Worm (Caenorhabditis elegans) whole organism, L2 larva: ENCODE data around the gene Y40A1A.3.

Experiments used
- F13H6.1 ChIP-seq: sonication (generic microtip); optimal IDR thresholded peaks from 2 replicates; lab custom pipeline; 2016; ENCODE audit warnings: missing genetic modification characterization, missing compliant biosample characterization
- R02D3.7 ChIP-seq: fragments of 150-350 bp; optimal IDR thresholded peaks from 2 replicates; lab custom pipeline; 2014; ENCODE audit warnings: missing biosample characterization, missing genetic modification characterization
- Y55F3AM.14 ChIP-seq: fragments of 200-800 bp; sonication (Bioruptor generic); optimal IDR thresholded peaks from 2 replicates; lab custom pipeline; 2018; ENCODE audit warnings: mild to moderate bottlenecking, missing genetic modification characterization, missing compliant biosample characterization
- ZK546.5 ChIP-seq: sonication (generic microtip); optimal IDR thresholded peaks from 2 replicates; lab custom pipeline; 2017; ENCODE audit warnings: missing biosample characterization, missing genetic modification characterization
- alr-1 ChIP-seq: fragments of 150-350 bp; optimal IDR thresholded peaks from 2 replicates; lab custom pipeline; 2014; ENCODE audit warnings: missing biosample characterization, missing genetic modification characterization
- aly-2 ChIP-seq: fragments of 150-350 bp; optimal IDR thresholded peaks from 2 replicates; lab custom pipeline; 2014; ENCODE audit warnings: missing biosample characterization, missing genetic modification characterization
- ama-1 ChIP-seq: fragments of 150-350 bp; optimal IDR thresholded peaks from 2 replicates; lab custom pipeline; 2018; ENCODE audit warnings: inconsistent platforms
- blmp-1 ChIP-seq: sonication (generic microtip); optimal IDR thresholded peaks from 2 replicates; lab custom pipeline; 2017; ENCODE audit warnings: missing genetic modification characterization, mild to moderate bottlenecking, missing compliant biosample characterization, antibody characterized with exemption, moderate library complexity; ENCODE audit not compliant: insufficient read depth
- ceh-16 ChIP-seq: fragments of 150-350 bp; optimal IDR thresholded peaks from 2 replicates; lab custom pipeline; 2014; ENCODE audit warnings: missing biosample characterization, missing genetic modification characterization
- ceh-82 ChIP-seq: fragments of 150-350 bp; optimal IDR thresholded peaks from 2 replicates; lab custom pipeline; 2014; ENCODE audit warnings: missing biosample characterization, missing genetic modification characterization
- crh-2 ChIP-seq: sonication (generic microtip); optimal IDR thresholded peaks from 2 replicates; lab custom pipeline; 2017; ENCODE audit warnings: missing biosample characterization, missing genetic modification characterization
- dmd-4 ChIP-seq: sonication (generic microtip); optimal IDR thresholded peaks from 2 replicates; lab custom pipeline; 2017; ENCODE audit warnings: missing biosample characterization, missing genetic modification characterization
- egl-27 ChIP-seq: sonication (generic microtip); optimal IDR thresholded peaks from 3 replicates; lab custom pipeline; 2017; ENCODE audit warnings: missing biosample characterization, missing genetic modification reagents, missing genetic modification characterization
- elt-1 ChIP-seq: fragments of 150-350 bp; optimal IDR thresholded peaks from 2 replicates; lab custom pipeline; 2014; ENCODE audit warnings: missing biosample characterization, missing genetic modification characterization
- elt-3 ChIP-seq: sonication (generic microtip); optimal IDR thresholded peaks from 2 replicates; lab custom pipeline; 2017; ENCODE audit warnings: missing biosample characterization, missing genetic modification characterization
- fos-1 ChIP-seq: fragments of 150-350 bp; optimal IDR thresholded peaks from 2 replicates; lab custom pipeline; 2014; ENCODE audit warnings: missing biosample characterization, missing genetic modification characterization
- gmeb-1 ChIP-seq: fragments of 150-350 bp; optimal IDR thresholded peaks from 2 replicates; lab custom pipeline; 2014; ENCODE audit warnings: missing biosample characterization, missing genetic modification characterization
- lin-11 ChIP-seq: fragments of 150-350 bp; sonication (generic microtip); optimal IDR thresholded peaks from 2 replicates; lab custom pipeline; 2014; ENCODE audit warnings: missing biosample characterization, missing genetic modification characterization, inconsistent platforms, mixed read lengths
- lin-13 ChIP-seq: fragments of 150-350 bp; optimal IDR thresholded peaks from 2 replicates; lab custom pipeline; 2014; ENCODE audit warnings: missing biosample characterization, missing genetic modification reagents, missing genetic modification characterization
- lin-39 ChIP-seq: fragments of 150-350 bp; optimal IDR thresholded peaks from 2 replicates; lab custom pipeline; 2014; ENCODE audit warnings: missing biosample characterization, missing genetic modification reagents, missing genetic modification characterization
- mab-5 ChIP-seq: fragments of 150-350 bp; optimal IDR thresholded peaks from 2 replicates; lab custom pipeline; 2014; ENCODE audit warnings: missing biosample characterization, missing genetic modification characterization
- mbf-1 ChIP-seq: sonication (generic microtip); optimal IDR thresholded peaks from 2 replicates; lab custom pipeline; 2017; ENCODE audit warnings: missing biosample characterization, missing genetic modification characterization
- mdl-1 ChIP-seq, 2 experiments: fragments of 150-350 bp in 1 of 2; sonication (generic microtip) in 1 of 2; optimal IDR thresholded peaks; 2 replicates each; lab custom pipeline; 2017; ENCODE audit warnings: missing biosample characterization in 2 of 2, missing genetic modification characterization in 2 of 2
- nhr-10 ChIP-seq: sonication (generic microtip); optimal IDR thresholded peaks from 2 replicates; lab custom pipeline; 2017; ENCODE audit warnings: missing biosample characterization, missing genetic modification characterization
- nhr-11 ChIP-seq: fragments of 150-350 bp; optimal IDR thresholded peaks from 2 replicates; lab custom pipeline; 2014; ENCODE audit warnings: missing biosample characterization, missing genetic modification characterization
- nhr-12 ChIP-seq: fragments of 150-350 bp; optimal IDR thresholded peaks from 2 replicates; lab custom pipeline; 2014; ENCODE audit warnings: missing biosample characterization, missing genetic modification characterization
- nhr-129 ChIP-seq: fragments of 150-350 bp; optimal IDR thresholded peaks from 2 replicates; lab custom pipeline; 2014; ENCODE audit warnings: missing biosample characterization, missing genetic modification characterization
- nhr-21 ChIP-seq: fragments of 150-350 bp; optimal IDR thresholded peaks from 2 replicates; lab custom pipeline; 2014; ENCODE audit warnings: missing biosample characterization, missing genetic modification characterization
- nhr-23 ChIP-seq: fragments of 150-350 bp; optimal IDR thresholded peaks from 2 replicates; lab custom pipeline; 2014; ENCODE audit warnings: missing biosample characterization, missing genetic modification reagents, missing genetic modification characterization
- nhr-237 ChIP-seq: fragments of 150-350 bp; optimal IDR thresholded peaks from 2 replicates; lab custom pipeline; 2014; ENCODE audit warnings: missing biosample characterization, missing genetic modification characterization
- nhr-6 ChIP-seq: fragments of 150-350 bp; optimal IDR thresholded peaks from 2 replicates; lab custom pipeline; 2014; ENCODE audit warnings: missing biosample characterization, missing genetic modification characterization
- nhr-77 ChIP-seq: fragments of 150-350 bp; optimal IDR thresholded peaks from 2 replicates; lab custom pipeline; 2014; ENCODE audit warnings: missing biosample characterization, missing genetic modification characterization
- sem-4 ChIP-seq: fragments of 150-350 bp; optimal IDR thresholded peaks from 2 replicates; lab custom pipeline; 2014; ENCODE audit warnings: missing biosample characterization, missing genetic modification reagents, missing genetic modification characterization
- skn-1 ChIP-seq: sonication (generic microtip); optimal IDR thresholded peaks from 2 replicates; lab custom pipeline; 2017; ENCODE audit warnings: missing biosample characterization, missing genetic modification characterization
- sma-3 ChIP-seq: sonication (generic microtip); optimal IDR thresholded peaks from 2 replicates; lab custom pipeline; 2016; ENCODE audit warnings: missing genetic modification reagents, missing genetic modification characterization, missing compliant biosample characterization
- sma-9 ChIP-seq, 2 experiments: fragments of 150-350 bp in 1 of 2; sonication (generic microtip) in 1 of 2; optimal IDR thresholded peaks; 2 replicates each; lab custom pipeline; 2014 to 2016; ENCODE audit warnings: missing genetic modification characterization in 2 of 2, mild to moderate bottlenecking in 1 of 2, missing biosample characterization in 1 of 2, missing compliant biosample characterization in 1 of 2, missing genetic modification reagents in 1 of 2, moderate library complexity in 1 of 2
- snpc-4 ChIP-seq: fragments of 150-350 bp; optimal IDR thresholded peaks from 2 replicates; lab custom pipeline; 2014; ENCODE audit warnings: missing biosample characterization, missing genetic modification characterization
- unc-39 ChIP-seq: fragments of 150-350 bp; optimal IDR thresholded peaks from 2 replicates; lab custom pipeline; 2014; ENCODE audit warnings: missing biosample characterization, missing genetic modification characterization
- unc-55 ChIP-seq: fragments of 150-350 bp; sonication (generic microtip); optimal IDR thresholded peaks from 3 replicates; lab custom pipeline; 2014; ENCODE audit warnings: missing biosample characterization, missing genetic modification reagents, missing genetic modification characterization
- unc-62 ChIP-seq: fragments of 150-350 bp; optimal IDR thresholded peaks from 2 replicates; lab custom pipeline; 2014; ENCODE audit warnings: missing biosample characterization, missing genetic modification reagents, missing genetic modification characterization
- zag-1 ChIP-seq: fragments of 150-350 bp; optimal IDR thresholded peaks from 2 replicates; lab custom pipeline; 2014; ENCODE audit warnings: missing biosample characterization, missing genetic modification characterization
- ztf-4 ChIP-seq: fragments of 150-350 bp; optimal IDR thresholded peaks from 2 replicates; lab custom pipeline; 2014; ENCODE audit warnings: missing biosample characterization, missing genetic modification characterization

Y40A1A.3 gene

ce11 chrX:1964828-1965227, 33.0 kb downstream of the Y40A1A.3 start (continued):
- TF ChIP-seq lin-39 (tag; lab: Kevin White, UChicago): no peak
- no peak for TF ChIP-seq nhr-23 (tag; lab: Kevin White, UChicago)
- TF ChIP-seq R02D3.7 (tag; lab: Kevin White, UChicago): no peak
- TF ChIP-seq F13H6.1: peak; percentile 46
- TF ChIP-seq Y55F3AM.14 (GFP tag; lab: Kevin White, UChicago): no peak
- TF ChIP-seq skn-1 (tag; lab: Kevin White, UChicago): no peak
- TF ChIP-seq crh-2 (tag; lab: Kevin White, UChicago): no peak
- peak; percentile 81 for TF ChIP-seq nhr-129
- peak; percentile 27 for TF ChIP-seq gmeb-1 (tag; lab: Kevin White, UChicago)
- TF ChIP-seq elt-3 (tag; lab: Kevin White, UChicago): no peak

ce11 chrX:1964411-1964810, 33.4 kb downstream of the Y40A1A.3 start:
- TF ChIP-seq ZK546.5 (tag; lab: Kevin White, UChicago) (no peak), lin-13 (GFP tag; lab: Kevin White, UChicago) (no peak), snpc-4 (tag; lab: Kevin White, UChicago) (no peak), blmp-1 (tag; lab: Kevin White, UChicago) (no peak), nhr-77 (tag; lab: Kevin White, UChicago) (no peak), nhr-237 (no peak), nhr-10 (no peak), zag-1 (tag; lab: Kevin White, UChicago) (no peak), nhr-21 (tag; lab: Kevin White, UChicago) (no peak), lin-11 (no peak), elt-3 (tag; lab: Kevin White, UChicago) (no peak), gmeb-1 (tag; lab: Kevin White, UChicago) (no peak), unc-55 (GFP tag; lab: Kevin White, UChicago) (no peak), ceh-16 (no peak), nhr-6 (tag; lab: Kevin White, UChicago) (no peak), nhr-129 (no peak), sem-4 (tag; lab: Kevin White, UChicago) (no peak), Y55F3AM.14 (GFP tag; lab: Kevin White, UChicago) (no peak), dmd-4 (no peak), crh-2 (tag; lab: Kevin White, UChicago) (no peak)

ce11 chrX:1962273-1962672, 35.6 kb downstream of the Y40A1A.3 start, which contains the start of gene F52D2.7:
Gene F52D2.7 (plus strand): TSS chrX:1962573.
- TF ChIP-seq mbf-1 (tag; lab: Kevin White, UChicago) (no peak), elt-1 (no peak), zag-1 (tag; lab: Kevin White, UChicago) (no peak), mdl-1 (tag; optimal IDR thresholded peaks at IDR 0.05; lab: Kevin White, UChicago) (no peak), skn-1 (tag; lab: Kevin White, UChicago) (no peak), ceh-16 (no peak), nhr-77 (tag; lab: Kevin White, UChicago) (no peak), nhr-129 (no peak), alr-1 (tag; lab: Kevin White, UChicago) (no peak), nhr-237 (no peak), sma-3 (no peak), nhr-6 (tag; lab: Kevin White, UChicago) (no peak), gmeb-1 (tag; lab: Kevin White, UChicago) (no peak), nhr-23 (tag; lab: Kevin White, UChicago) (no peak), unc-55 (GFP tag; lab: Kevin White, UChicago) (no peak), fos-1 (no peak), ama-1 (lab: Kevin White, UChicago) (no peak)

ce11 chrX:1960895-1961715, 36.7 kb downstream of the Y40A1A.3 start:
- TF ChIP-seq aly-2 (tag; lab: Kevin White, UChicago) (no peak), sma-3 (peak; percentile 8), mab-5 (tag; lab: Kevin White, UChicago) (no peak), gmeb-1 (tag; lab: Kevin White, UChicago) (peak; percentile 7), alr-1 (tag; lab: Kevin White, UChicago) (no peak), lin-11 (no peak), nhr-10 (no peak), nhr-6 (tag; lab: Kevin White, UChicago) (no peak), ama-1 (lab: Kevin White, UChicago) (no peak), sma-9 (GFP tag; optimal IDR thresholded peaks at IDR 0.05; lab: Kevin White, UChicago) (peak; percentile 9), sma-9 (tag; optimal IDR thresholded peaks at IDR 0.05; lab: Kevin White, UChicago) (no peak), nhr-129 (peak; percentile 41), ceh-16 (no peak), blmp-1 (tag; lab: Kevin White, UChicago) (no peak), lin-13 (GFP tag; lab: Kevin White, UChicago) (peak; percentile 11), ztf-4 (tag; lab: Kevin White, UChicago) (no peak), mbf-1 (tag; lab: Kevin White, UChicago) (no peak), sem-4 (tag; lab: Kevin White, UChicago) (no peak), elt-3 (tag; lab: Kevin White, UChicago) (no peak), F13H6.1 (peak; percentile 14), Y55F3AM.14 (GFP tag; lab: Kevin White, UChicago) (no peak), ZK546.5 (tag; lab: Kevin White, UChicago) (no peak), unc-62 (no peak), lin-39 (tag; lab: Kevin White, UChicago) (no peak), egl-27 (tag; lab: Kevin White, UChicago) (no peak), nhr-77 (tag; lab: Kevin White, UChicago) (no peak), unc-39 (no peak), ceh-82 (no peak), nhr-11 (no peak), nhr-12 (tag; lab: Kevin White, UChicago) (no peak)
